Worm (Caenorhabditis elegans): ENCODE data around the gene dpy-11.

ce11 chrV:6549148-6549547, 34.1 kb upstream of the dpy-11 start, which contains the start of gene K04A8.20:
- TF ChIP-seq mdl-1 (tag; optimal IDR thresholded peaks at IDR 0.05), result no peak
- no peak for TF ChIP-seq mxl-3 (GFP tag; optimal IDR thresholded peaks at IDR 0.05)
- TF ChIP-seq ceh-82 (tag; optimal IDR thresholded peaks at IDR 0.05), result no peak
- no peak for TF ChIP-seq F49E8.2 (tag; optimal IDR thresholded peaks at IDR 0.05; ENCODE audit: borderline replicate concordance)
- no peak for TF ChIP-seq fkh-10 (GFP tag; optimal IDR thresholded peaks at IDR 0.05)
- TF ChIP-seq unc-62 (GFP tag; optimal IDR thresholded peaks at IDR 0.05 in 1 of 2), result no peak
- TF ChIP-seq unc-62 (tag; optimal IDR thresholded peaks at IDR 0.05), result no peak
- no peak for TF ChIP-seq nhr-76 (tag; optimal IDR thresholded peaks at IDR 0.05)

Measured in whole organism, L4 larva.